Worm (Caenorhabditis elegans): ENCODE measurements around the gene rpl-16.
A peak's percentile ranks its signal among the peaks of the same experiment; 100 is the strongest.

The rpl-16 gene

DNA sequence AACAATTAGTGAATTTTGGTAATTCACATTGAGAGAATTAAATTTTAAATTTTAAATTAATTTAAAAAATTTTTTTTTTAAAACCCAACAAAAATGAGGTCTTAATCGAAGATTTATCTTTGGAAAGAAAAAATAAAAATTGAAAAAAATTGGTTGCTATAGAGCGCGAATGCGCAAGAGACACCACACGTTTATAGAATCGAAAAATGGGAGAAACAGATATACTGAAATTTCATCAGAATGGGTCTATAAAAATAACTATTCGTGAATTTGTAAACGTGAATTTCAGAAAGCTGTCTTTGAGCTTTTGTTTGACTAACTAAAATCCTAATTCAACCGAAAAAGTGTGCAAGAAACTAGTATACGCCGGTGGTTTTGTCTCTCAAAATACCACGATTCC is 37.0 kb upstream of the rpl-16 start (continued):
- TF ChIP-seq unc-98 (GFP tag; IDR thresholded peaks at IDR 0.05): peak; percentile 70
- peak; percentile 81 for TF ChIP-seq xbp-1 (tag; optimal IDR thresholded peaks at IDR 0.05)
- no peak for TF ChIP-seq ceh-63 (GFP tag; optimal IDR thresholded peaks at IDR 0.05)
- peak; percentile 71 for TF ChIP-seq swsn-7 (tag; optimal IDR thresholded peaks at IDR 0.05)
- TF ChIP-seq nhr-12 (tag; optimal IDR thresholded peaks at IDR 0.05): no peak
- TF ChIP-seq mep-1 (tag; optimal IDR thresholded peaks at IDR 0.05): peak; percentile 73
- no peak for TF ChIP-seq mef-2 (tag; optimal IDR thresholded peaks at IDR 0.05)
- TF ChIP-seq lsy-2 (tag; optimal IDR thresholded peaks at IDR 0.05): peak; percentile 72 to 88
- peak in 1 of 3 experiments; percentile 29 for TF ChIP-seq ceh-82 (tag; optimal IDR thresholded peaks at IDR 0.05)
- no peak for TF ChIP-seq lin-39 (tag; optimal IDR thresholded peaks at IDR 0.05)
- no peak for TF ChIP-seq efl-3 (GFP tag; optimal IDR thresholded peaks at IDR 0.05)

DNA sequence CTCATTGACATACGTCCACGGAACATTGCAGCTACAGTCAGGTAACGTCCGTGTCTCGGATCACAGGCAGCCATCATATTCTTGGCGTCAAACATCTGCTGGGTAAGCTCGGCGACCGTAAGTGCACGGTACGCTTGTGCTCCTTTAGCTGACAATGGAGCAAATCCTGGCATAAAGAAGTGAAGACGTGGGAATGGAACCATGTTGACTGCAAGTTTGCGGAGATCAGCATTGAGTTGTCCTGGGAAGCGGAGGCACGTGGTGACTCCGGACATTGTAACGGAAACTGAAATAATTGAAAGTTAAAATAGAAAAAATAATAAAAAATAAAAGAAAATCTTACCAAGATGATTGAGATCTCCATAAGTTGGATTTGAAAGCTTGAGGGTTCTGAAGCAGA is 36.1 kb upstream of the rpl-16 start:
- TF ChIP-seq nhr-28 (tag; optimal IDR thresholded peaks at IDR 0.05) (no peak), nhr-11 (tag; optimal IDR thresholded peaks at IDR 0.05) (no peak), fkh-4 (tag; optimal IDR thresholded peaks at IDR 0.05; ENCODE audit: borderline replicate concordance) (no peak), ceh-82 (tag; optimal IDR thresholded peaks at IDR 0.05) (no peak), lir-3 (tag; optimal IDR thresholded peaks at IDR 0.05; ENCODE audit: poor library complexity) (no peak), grh-1 (GFP tag; IDR thresholded peaks at IDR 0.05) (no peak), rnt-1 (tag; optimal IDR thresholded peaks at IDR 0.05) (no peak)

DNA sequence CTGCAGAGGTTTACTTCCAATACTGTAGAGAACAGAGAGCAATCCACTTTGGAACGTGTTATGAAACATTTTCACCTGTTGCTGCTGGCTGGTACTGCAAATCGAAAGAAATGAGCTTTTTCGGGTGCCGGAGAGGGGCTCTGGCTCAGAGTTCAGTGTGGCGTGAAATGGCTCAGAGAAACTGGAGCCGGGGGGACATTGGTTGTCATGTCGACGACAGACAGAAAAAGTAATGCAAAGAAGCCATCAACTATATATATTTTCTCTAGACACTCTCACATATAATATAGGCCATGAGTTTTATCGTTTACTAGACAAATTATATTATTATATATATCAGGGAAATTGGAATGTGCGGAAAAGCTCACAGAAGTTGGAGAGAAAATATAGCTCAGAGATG is 34.0 kb upstream of the rpl-16 start, which contains the start of gene cfap-20:
cfap-20 (minus strand) TSS at position 101 of the 400 bp plus-strand sequence.
- peak; percentile 12 for TF ChIP-seq fkh-8 (tag; optimal IDR thresholded peaks at IDR 0.05)
- TF ChIP-seq nhr-12 (tag; optimal IDR thresholded peaks at IDR 0.05): no peak

DNA sequence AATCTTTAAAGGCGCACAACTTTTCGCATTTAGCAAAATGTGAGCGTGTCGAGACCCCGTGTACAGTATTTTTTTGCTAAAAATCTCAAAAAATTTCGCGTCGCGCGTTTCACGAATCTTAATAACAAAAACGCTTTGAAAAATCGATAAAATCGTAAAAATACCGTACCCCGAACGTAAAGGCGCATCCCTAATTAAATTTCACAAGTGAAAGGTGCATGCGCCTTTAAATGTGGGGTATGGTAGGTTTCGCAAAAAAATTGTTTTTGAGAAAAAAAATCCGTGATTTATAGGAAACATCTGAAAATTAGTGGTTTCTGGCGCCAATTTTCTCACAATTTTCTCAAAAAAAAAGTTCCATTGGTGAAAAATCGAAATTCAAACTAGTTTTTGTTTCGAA is 30.8 kb upstream of the rpl-16 start:
- TF ChIP-seq unc-62 (GFP tag; optimal IDR thresholded peaks at IDR 0.05) (no peak), pax-3 (tag; optimal IDR thresholded peaks at IDR 0.05) (no peak), mef-2 (tag; optimal IDR thresholded peaks at IDR 0.05) (no peak), alr-1 (tag; optimal IDR thresholded peaks at IDR 0.05; ENCODE audit: borderline replicate concordance) (no peak), nhr-28 (tag; optimal IDR thresholded peaks at IDR 0.05) (no peak), lin-13 (GFP tag; optimal IDR thresholded peaks at IDR 0.05) (no peak), unc-86 (tag; optimal IDR thresholded peaks at IDR 0.05) (no peak), nhr-237 (tag; optimal IDR thresholded peaks at IDR 0.05) (no peak), hlh-17 (GFP tag; optimal IDR thresholded peaks at IDR 0.05; ENCODE audit: borderline replicate concordance) (no peak), hpl-2 (GFP tag; optimal IDR thresholded peaks at IDR 0.05) (no peak), hlh-4 (tag; optimal IDR thresholded peaks at IDR 0.05) (no peak), lir-3 (tag; optimal IDR thresholded peaks at IDR 0.05; ENCODE audit: poor library complexity) (no peak), nhr-47 (tag; optimal IDR thresholded peaks at IDR 0.05) (no peak), elt-2 (tag; optimal IDR thresholded peaks at IDR 0.05) (no peak), ztf-11 (tag; optimal IDR thresholded peaks at IDR 0.05) (no peak), grh-1 (GFP tag; IDR thresholded peaks at IDR 0.05) (no peak), snu-23 (GFP tag; optimal IDR thresholded peaks at IDR 0.05) (no peak), nhr-71 (tag; optimal IDR thresholded peaks at IDR 0.05) (no peak)

DNA sequence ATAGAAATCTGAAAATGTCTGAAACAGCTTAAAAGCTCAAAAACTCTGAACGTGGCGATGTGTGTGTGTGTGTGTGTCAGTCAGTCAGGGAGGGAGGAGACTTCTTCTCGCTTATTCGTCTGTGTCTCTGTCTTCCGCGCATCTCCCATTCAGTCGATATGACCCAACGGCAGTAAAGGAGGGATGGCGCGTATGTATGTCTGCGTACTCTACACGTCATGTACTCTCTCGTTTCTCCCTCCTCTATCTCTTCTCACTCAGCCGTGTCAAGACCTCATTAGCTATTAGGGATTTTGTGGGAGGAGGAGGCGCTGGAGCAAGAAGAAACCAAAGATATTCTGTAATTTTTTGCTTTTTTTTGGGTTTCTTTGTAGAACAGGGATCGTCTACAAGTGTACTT is 28.6 kb upstream of the rpl-16 start:
- TF ChIP-seq fkh-4 (tag; optimal IDR thresholded peaks at IDR 0.05; ENCODE audit: borderline replicate concordance) (no peak), hlh-4 (tag; optimal IDR thresholded peaks at IDR 0.05) (no peak), pax-3 (tag; optimal IDR thresholded peaks at IDR 0.05) (no peak), sox-4 (tag; optimal IDR thresholded peaks at IDR 0.05) (no peak), F16B12.6 (tag; optimal IDR thresholded peaks at IDR 0.05) (peak; percentile 18), pag-3 (tag; optimal IDR thresholded peaks at IDR 0.05; ENCODE audit: borderline replicate concordance, insufficient read depth) (no peak), tlp-1 (tag; optimal IDR thresholded peaks at IDR 0.05) (no peak), tbx-2 (tag; optimal IDR thresholded peaks at IDR 0.05) (peak; percentile 72), nhr-84 (tag; optimal IDR thresholded peaks at IDR 0.05) (no peak), ceh-90 (tag; optimal IDR thresholded peaks at IDR 0.05) (no peak), ztf-4 (tag; optimal IDR thresholded peaks at IDR 0.05) (no peak), aly-2 (tag; optimal IDR thresholded peaks at IDR 0.05) (no peak), nhr-237 (tag; optimal IDR thresholded peaks at IDR 0.05) (no peak), fkh-10 (GFP tag; optimal IDR thresholded peaks at IDR 0.05) (peak; percentile 1), unc-86 (tag; optimal IDR thresholded peaks at IDR 0.05) (peak; percentile 76), ceh-8 (GFP tag; optimal IDR thresholded peaks at IDR 0.05) (peak; percentile 25), pqm-1 (tag; optimal IDR thresholded peaks at IDR 0.05) (no peak), nhr-11 (tag; optimal IDR thresholded peaks at IDR 0.05) (no peak), mab-9 (GFP tag; IDR thresholded peaks at IDR 0.05) (no peak)
